Fruit fly (Drosophila melanogaster): ENCODE data around the gene ebd1.

dm6 chr3L:701798-702635, 16.7 kb upstream of the ebd1 start:
- TF ChIP-seq h (GFP tag; optimal IDR thresholded peaks at IDR 0.05) (no peak), Abd-B (GFP tag; optimal IDR thresholded peaks at IDR 0.05) (no peak)
